Worm (Caenorhabditis elegans) whole organism, L2 larva: ENCODE measurements around the gene mrps-22.

Experiments used
- ama-1 ChIP-seq: fragments of 150-350 bp; optimal IDR thresholded peaks from 2 replicates; lab custom pipeline; 2018; ENCODE audit warnings: inconsistent platforms
- dmd-4 ChIP-seq: sonication (generic microtip); optimal IDR thresholded peaks from 2 replicates; lab custom pipeline; 2017; ENCODE audit warnings: missing biosample characterization, missing genetic modification characterization
- elt-1 ChIP-seq: fragments of 150-350 bp; optimal IDR thresholded peaks from 2 replicates; lab custom pipeline; 2014; ENCODE audit warnings: missing biosample characterization, missing genetic modification characterization
- lin-11 ChIP-seq: fragments of 150-350 bp; sonication (generic microtip); optimal IDR thresholded peaks from 2 replicates; lab custom pipeline; 2014; ENCODE audit warnings: missing biosample characterization, missing genetic modification characterization, inconsistent platforms, mixed read lengths
- nhr-6 ChIP-seq: fragments of 150-350 bp; optimal IDR thresholded peaks from 2 replicates; lab custom pipeline; 2014; ENCODE audit warnings: missing biosample characterization, missing genetic modification characterization
- nhr-77 ChIP-seq: fragments of 150-350 bp; optimal IDR thresholded peaks from 2 replicates; lab custom pipeline; 2014; ENCODE audit warnings: missing biosample characterization, missing genetic modification characterization
- snpc-4 ChIP-seq: fragments of 150-350 bp; optimal IDR thresholded peaks from 2 replicates; lab custom pipeline; 2014; ENCODE audit warnings: missing biosample characterization, missing genetic modification characterization
- unc-55 ChIP-seq: fragments of 150-350 bp; sonication (generic microtip); optimal IDR thresholded peaks from 3 replicates; lab custom pipeline; 2014; ENCODE audit warnings: missing biosample characterization, missing genetic modification reagents, missing genetic modification characterization
- ztf-11 ChIP-seq: sonication (generic microtip); optimal IDR thresholded peaks from 2 replicates; lab custom pipeline; 2017; ENCODE audit warnings: missing biosample characterization, missing genetic modification characterization
- ztf-4 ChIP-seq: fragments of 150-350 bp; optimal IDR thresholded peaks from 2 replicates; lab custom pipeline; 2014; ENCODE audit warnings: missing biosample characterization, missing genetic modification characterization

DNA sequence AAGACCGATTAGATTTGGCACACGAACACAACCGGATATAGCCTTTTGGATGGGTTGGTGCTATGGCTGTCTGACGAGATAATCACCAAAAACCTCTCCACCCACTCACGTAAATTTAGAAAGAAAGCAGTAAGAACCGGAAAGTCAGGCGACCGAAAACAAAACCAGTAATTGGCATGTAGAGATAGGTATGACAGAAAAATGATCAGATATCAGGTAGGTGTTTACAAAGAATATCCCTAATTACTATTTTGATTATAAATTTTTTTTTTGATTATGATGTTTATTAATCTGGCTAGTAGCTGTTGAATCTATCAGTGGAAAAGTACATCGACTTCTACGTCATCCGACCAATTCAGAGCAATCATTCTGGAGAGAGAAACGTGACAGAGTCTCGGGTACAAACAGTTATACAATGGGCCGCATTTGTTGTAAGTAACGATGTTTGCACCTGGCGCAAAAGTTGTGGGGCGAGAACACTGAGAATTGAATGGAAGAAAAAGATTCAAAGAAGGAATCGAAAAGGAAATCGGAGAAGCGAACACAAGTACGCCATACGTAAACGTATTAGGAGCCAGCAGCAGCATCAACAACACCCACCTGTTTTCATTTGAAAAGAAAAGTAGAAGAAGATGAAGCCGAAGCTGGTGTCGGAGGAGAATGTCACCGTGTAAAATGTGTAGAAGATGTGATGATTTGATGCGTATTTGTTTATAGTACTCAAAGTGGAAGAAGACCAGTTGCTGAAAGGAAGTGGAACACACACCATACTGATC, 31.4 kb upstream of the mrps-22 start:
- TF ChIP-seq ztf-11 (tag; lab: Kevin White, UChicago): no peak
- no peak for TF ChIP-seq elt-1 (tag; lab: Kevin White, UChicago)
- no peak for TF ChIP-seq nhr-6 (tag; lab: Kevin White, UChicago)
- TF ChIP-seq ztf-4 (tag; lab: Kevin White, UChicago): no peak
- no peak for TF ChIP-seq nhr-77 (tag; lab: Kevin White, UChicago)
- TF ChIP-seq snpc-4 (tag; lab: Kevin White, UChicago): no peak
- no peak for TF ChIP-seq dmd-4 (tag; lab: Kevin White, UChicago)
- TF ChIP-seq unc-55 (GFP tag; lab: Kevin White, UChicago): no peak
- TF ChIP-seq ama-1 (lab: Kevin White, UChicago): no peak
- TF ChIP-seq lin-11 (tag; lab: Kevin White, UChicago): no peak
